Worm (Caenorhabditis elegans) whole organism, L4/young adult: ENCODE measurements around the gene lips-1.

Source experiments
- W03F9.2 ChIP-seq: fragments of 150-350 bp; optimal IDR thresholded peaks from 2 replicates; lab custom pipeline; 2014; ENCODE audit warnings: missing biosample characterization, missing genetic modification characterization
- dao-5 ChIP-seq: sonication (generic microtip); optimal IDR thresholded peaks from 2 replicates; lab custom pipeline; 2016; ENCODE audit warnings: missing genotype, missing genetic modification characterization, moderate library complexity, missing compliant biosample characterization
- him-1 ChIP-seq: sonication (generic microtip); optimal IDR thresholded peaks from 2 replicates; lab custom pipeline; 2016; ENCODE audit warnings: missing genotype, missing genetic modification reagents, missing genetic modification characterization, missing compliant biosample characterization

- no peak for TF ChIP-seq him-1 (tag; lab: Kevin White, UChicago)
- TF ChIP-seq W03F9.2, result no peak
- no peak for TF ChIP-seq dao-5 (tag; lab: Kevin White, UChicago)
Observed at ce11 chrX:12525359-12525839, 32.8 kb downstream of the lips-1 start, which contains the start of gene scd-1.
